Worm (Caenorhabditis elegans): ENCODE results near the gene ZK688.7.
"Not testable (repeated sequence)": the region's sequence is repeated elsewhere in the genome, so short reads cannot be mapped to it uniquely, and the experiment has no call there.

The ZK688.7 gene

ce11 chrIII:7953688-7954313 is 42.4 kb upstream of the ZK688.7 start:
- TF ChIP-seq Y105C5A.15 (GFP tag; IDR thresholded peaks at IDR 0.05) (0 out of 2 replicates have a peak, but pooled peaks have one; percentile 66), dmd-8 (GFP tag; IDR thresholded peaks at IDR 0.05) (peak; percentile 87), mdt-29 (GFP tag; IDR thresholded peaks at IDR 0.05) (peak; percentile 51; the same call in 1 of the 2 replicates), saeg-2 (GFP tag; IDR thresholded peaks at IDR 0.05) (0 out of 2 replicates have a peak, but pooled peaks have one; percentile 55), Y75B8A.6 (GFP tag; IDR thresholded peaks at IDR 0.05) (0 out of 2 replicates have a peak, but pooled peaks have one; percentile 31), nhr-41 (GFP tag; IDR thresholded peaks at IDR 0.05) (peak; percentile 68; the same call in 1 of the 2 replicates), madf-5 (GFP tag; IDR thresholded peaks at IDR 0.05) (peak in 1 of 2 experiments; percentile 68; a peak in 2 of 4 replicates), F44E2.7 (GFP tag; IDR thresholded peaks at IDR 0.05) (peak; percentile 70; the same call in 1 of the 2 replicates), mxl-2 (GFP tag; conservative IDR thresholded peaks at IDR 0.05) (0 out of 2 replicates have a peak, but pooled peaks have one; percentile 43), arid-1 (GFP tag; conservative IDR thresholded peaks at IDR 0.05) (peak; percentile 71; the same call in 1 of the 2 replicates), pha-4 (GFP tag; IDR thresholded peaks at IDR 0.05) (peak; percentile 64; the same call in 1 of the 2 replicates), ctbp-1 (GFP tag; IDR thresholded peaks at IDR 0.05) (peak; percentile 50; the same call in 1 of the 2 replicates), vab-7 (GFP tag; IDR thresholded peaks at IDR 0.05) (peak; percentile 69), lim-7 (GFP tag; IDR thresholded peaks at IDR 0.05) (peak; percentile 79), T26A8.4 (GFP tag; IDR thresholded peaks at IDR 0.05) (0 out of 2 replicates have a peak, but pooled peaks have one; percentile 27), F26F4.8 (GFP tag; conservative IDR thresholded peaks at IDR 0.05) (peak; percentile 95), Y48G9A.11 (GFP tag; IDR thresholded peaks at IDR 0.05) (peak; percentile 78), snpc-1.2 (GFP tag; IDR thresholded peaks at IDR 0.05) (peak; percentile 71), lin-38 (GFP tag; IDR thresholded peaks at IDR 0.05) (peak; percentile 72), ZK337.2 (GFP tag; IDR thresholded peaks at IDR 0.05) (0 out of 2 replicates have a peak, but pooled peaks have one; percentile 46), egl-43 (GFP tag; IDR thresholded peaks at IDR 0.05) (peak; percentile 77), ceh-20 (GFP tag; IDR thresholded peaks at IDR 0.05) (0 out of 2 replicates have a peak, but pooled peaks have one; percentile 19)
- not testable (repeated sequence) for TF ChIP-seq pha-4 (tag; optimal IDR thresholded peaks at IDR 0.05)

ce11 chrIII:7953208-7953607 is 41.8 kb upstream of the ZK688.7 start, which contains the start of gene let-754:
let-754 (minus strand) TSS chrIII:7953308.
- no peak for TF ChIP-seq Y105C5A.15 (GFP tag; IDR thresholded peaks at IDR 0.05)
- no peak for TF ChIP-seq lsy-2 (tag; optimal IDR thresholded peaks at IDR 0.05)
- no peak for TF ChIP-seq madf-9 (GFP tag; conservative IDR thresholded peaks at IDR 0.05)

- TF ChIP-seq unc-62 (GFP tag; optimal IDR thresholded peaks at IDR 0.05 in 1 of 2), result peak in 1 of 2 experiments; percentile 86
- no peak for TF ChIP-seq unc-62 (tag; optimal IDR thresholded peaks at IDR 0.05)
- TF ChIP-seq T26A8.4 (GFP tag; IDR thresholded peaks at IDR 0.05), result no peak
- TF ChIP-seq lin-15B (tag; optimal IDR thresholded peaks at IDR 0.05), result no peak
- peak in 1 of 2 experiments; percentile 76 for TF ChIP-seq lsy-2 (tag; optimal IDR thresholded peaks at IDR 0.05)
- peak; percentile 19 for TF ChIP-seq fkh-10 (GFP tag; optimal IDR thresholded peaks at IDR 0.05)
- TF ChIP-seq nhr-11 (tag; optimal IDR thresholded peaks at IDR 0.05), result no peak
- peak; percentile 86 for TF ChIP-seq dpl-1 (GFP tag; optimal IDR thresholded peaks at IDR 0.05)
- peak; percentile 37; the same call in 1 of the 2 replicates for TF ChIP-seq hmg-1.1 (GFP tag; IDR thresholded peaks at IDR 0.05)
- TF ChIP-seq saeg-2 (GFP tag; IDR thresholded peaks at IDR 0.05), result no peak
- no peak for TF ChIP-seq cey-2 (tag; optimal IDR thresholded peaks at IDR 0.05; ENCODE audit: borderline replicate concordance, insufficient read depth)
- no peak for TF ChIP-seq nhr-237 (tag; optimal IDR thresholded peaks at IDR 0.05)
- no peak for TF ChIP-seq ceh-28 (tag; optimal IDR thresholded peaks at IDR 0.05)
- TF ChIP-seq Y75B8A.6 (GFP tag; IDR thresholded peaks at IDR 0.05), result no peak
- peak; percentile 69 for TF ChIP-seq mes-2 (tag; optimal IDR thresholded peaks at IDR 0.05; ENCODE audit: poor library complexity, severe bottlenecking)
- no peak for TF ChIP-seq F49E8.2 (tag; optimal IDR thresholded peaks at IDR 0.05; ENCODE audit: borderline replicate concordance)
Observed at ce11 chrIII:7952077-7952765, 40.8 kb upstream of the ZK688.7 start, which contains the start of gene C29E4.15. C29E4.15 (plus strand) TSS chrIII:7952623.

Measured in whole organism, L4 larva.